Fruit fly (Drosophila melanogaster) whole organism, embryonic: ENCODE measurements around the gene Gr64b.

Experiments
- Awh ChIP-seq: fragments of 200-800 bp; sonication (Bioruptor generic); IDR thresholded peaks from 2 replicates; pipeline ENCODE4, ENCODE4 v1.3.6; 2022; ENCODE audit warnings: missing biosample characterization, missing genetic modification characterization
- Blimp-1 ChIP-seq: fragments of 200-800 bp; sonication (Bioruptor generic); optimal IDR thresholded peaks from 3 replicates; lab custom pipeline; 2018; ENCODE audit warnings: missing biosample characterization, missing genetic modification characterization, mild to moderate bottlenecking, moderate library complexity, missing genetic modification reagents
- CG10209 ChIP-seq: fragments of 200-800 bp; sonication (Bioruptor generic); optimal IDR thresholded peaks from 3 replicates; lab custom pipeline; 2017; ENCODE audit warnings: missing biosample characterization, mild to moderate bottlenecking, missing genetic modification characterization, missing genetic modification reagents
- CG10462 ChIP-seq: fragments of 200-800 bp; sonication (Bioruptor generic); optimal IDR thresholded peaks from 2 replicates; lab custom pipeline; 2016; ENCODE audit warnings: missing biosample characterization, missing genetic modification characterization
- CG10565 ChIP-seq: fragments of 200-800 bp; sonication (Bioruptor generic); optimal IDR thresholded peaks from 3 replicates; lab custom pipeline; 2016; ENCODE audit warnings: missing biosample characterization, mild to moderate bottlenecking, missing genetic modification characterization
- CG11085 ChIP-seq: fragments of 200-800 bp; sonication (Bioruptor generic); IDR thresholded peaks from 2 replicates; pipeline ENCODE4 v1.3.6; 2022; ENCODE audit warnings: missing biosample characterization, missing genetic modification characterization
- CG12744 ChIP-seq: fragments of 200-800 bp; sonication (Bioruptor generic); optimal IDR thresholded peaks from 2 replicates; lab custom pipeline; 2016; ENCODE audit warnings: missing biosample characterization, missing genetic modification characterization
- CG13287 ChIP-seq: fragments of 200-800 bp; sonication (Bioruptor generic); IDR thresholded peaks from 2 replicates; pipeline ENCODE4 v1.3.6; 2022; ENCODE audit warnings: missing biosample characterization, missing genetic modification characterization; ENCODE audit not compliant: partially characterized antibody
- CG13424 ChIP-seq: fragments of 200-800 bp; sonication (Bioruptor generic); optimal IDR thresholded peaks from 2 replicates; lab custom pipeline; 2019; ENCODE audit warnings: missing biosample characterization, mild to moderate bottlenecking, missing genetic modification characterization, moderate library complexity
- CG13894 ChIP-seq: fragments of 200-800 bp; sonication (Bioruptor generic); optimal IDR thresholded peaks from 3 replicates; lab custom pipeline; 2018; ENCODE audit warnings: missing biosample characterization, mild to moderate bottlenecking, missing genetic modification characterization, moderate library complexity
- CG15011 ChIP-seq: fragments of 200-800 bp; sonication (Bioruptor generic); optimal IDR thresholded peaks from 3 replicates; lab custom pipeline; 2018; ENCODE audit warnings: missing biosample characterization, mild to moderate bottlenecking, missing genetic modification characterization
- CG15269 ChIP-seq: fragments of 200-800 bp; sonication (Bioruptor generic); optimal IDR thresholded peaks from 2 replicates; lab custom pipeline; 2018; ENCODE audit warnings: missing biosample characterization, mild to moderate bottlenecking, missing genetic modification characterization, moderate library complexity
- CG15696 ChIP-seq: fragments of 200-800 bp; sonication (Bioruptor generic); optimal IDR thresholded peaks from 2 replicates; lab custom pipeline; 2019; ENCODE audit warnings: missing biosample characterization, mild to moderate bottlenecking, missing genetic modification characterization, moderate library complexity
- CG16779 ChIP-seq: fragments of 200-800 bp; sonication (Bioruptor generic); IDR thresholded peaks from 2 replicates; pipeline ENCODE4 v1.3.6; 2022; ENCODE audit warnings: missing biosample characterization, missing genetic modification characterization
- CG17328 ChIP-seq: fragments of 200-800 bp; sonication (Bioruptor generic); IDR thresholded peaks from 2 replicates; pipeline ENCODE4 v1.3.6; 2022; ENCODE audit warnings: missing biosample characterization, missing genetic modification characterization
- CG17361 ChIP-seq: fragments of 200-800 bp; sonication (Bioruptor generic); IDR thresholded peaks from 3 replicates; pipeline ENCODE4 v1.3.6; 2022; ENCODE audit warnings: missing biosample characterization, missing genetic modification characterization
- CG17829 ChIP-seq: fragments of 200-800 bp; optimal IDR thresholded peaks from 2 replicates; lab custom pipeline; 2019; ENCODE audit warnings: missing biosample characterization, mild to moderate bottlenecking, missing genetic modification characterization, moderate library complexity
- CG18262 ChIP-seq: fragments of 200-800 bp; optimal IDR thresholded peaks from 3 replicates; lab custom pipeline; 2019; ENCODE audit warnings: missing biosample characterization, mild to moderate bottlenecking, missing genetic modification characterization, moderate library complexity
- CG2678 ChIP-seq: fragments of 200-800 bp; sonication (Bioruptor generic); optimal IDR thresholded peaks from 3 replicates; lab custom pipeline; 2019; ENCODE audit warnings: missing biosample characterization, mild to moderate bottlenecking, missing genetic modification characterization, moderate library complexity
- CG2712 ChIP-seq: fragments of 200-800 bp; optimal IDR thresholded peaks from 3 replicates; lab custom pipeline; 2019; ENCODE audit warnings: missing biosample characterization, mild to moderate bottlenecking, missing genetic modification characterization, moderate library complexity
- CG30403 ChIP-seq: fragments of 200-800 bp; sonication (Bioruptor generic); optimal IDR thresholded peaks from 3 replicates; lab custom pipeline; 2016; ENCODE audit warnings: missing biosample characterization, missing genetic modification characterization
- CG31224 ChIP-seq: fragments of 200-800 bp; sonication (Bioruptor generic); IDR thresholded peaks from 2 replicates; pipeline ENCODE4 v1.3.6; 2022; ENCODE audit warnings: missing biosample characterization, missing genetic modification characterization
- CG6175 ChIP-seq: fragments of 200-800 bp; sonication (Bioruptor generic); IDR thresholded peaks from 3 replicates; pipeline ENCODE4 v1.3.6; 2022; ENCODE audit warnings: missing biosample characterization, missing genetic modification characterization
- CG8924 ChIP-seq: fragments of 200-800 bp; optimal IDR thresholded peaks from 3 replicates; lab custom pipeline; 2019; ENCODE audit warnings: missing biosample characterization, mild to moderate bottlenecking, missing genetic modification characterization, moderate library complexity
- Camta ChIP-seq: fragments of 200-800 bp; sonication (Bioruptor generic); optimal IDR thresholded peaks from 2 replicates; lab custom pipeline; 2016; ENCODE audit warnings: missing biosample characterization, missing genetic modification characterization
- Deaf1 ChIP-seq: fragments of 200-800 bp; optimal IDR thresholded peaks from 3 replicates; lab custom pipeline; 2019; ENCODE audit warnings: missing biosample characterization, mild to moderate bottlenecking, missing genetic modification characterization, moderate library complexity
- Dref ChIP-seq: fragments of 200-800 bp; sonication (Bioruptor generic); IDR thresholded peaks from 2 replicates; pipeline ENCODE4 v1.3.6; 2022; ENCODE audit warnings: missing biosample characterization, missing genetic modification characterization
- E2f2 ChIP-seq: fragments of 200-800 bp; sonication (Bioruptor generic); IDR thresholded peaks from 2 replicates; pipeline ENCODE4 v1.3.6; 2022; ENCODE audit warnings: missing biosample characterization, missing genetic modification characterization
- HLH3B ChIP-seq: fragments of 200-800 bp; sonication (Bioruptor generic); IDR thresholded peaks from 2 replicates; pipeline ENCODE4 v1.3.6; 2022; ENCODE audit warnings: missing biosample characterization, missing genetic modification characterization
- Kr ChIP-seq: fragments of 200-800 bp; sonication (Bioruptor generic); optimal IDR thresholded peaks from 2 replicates; lab custom pipeline; 2017; ENCODE audit warnings: missing biosample characterization, mild to moderate bottlenecking, missing genetic modification characterization
- Mad ChIP-seq: fragments of 200-800 bp; sonication (Bioruptor generic); optimal IDR thresholded peaks from 2 replicates; lab custom pipeline; 2016; ENCODE audit warnings: missing biosample characterization, missing genetic modification characterization
- Neu2 ChIP-seq: fragments of 200-800 bp; sonication (Bioruptor generic); optimal IDR thresholded peaks from 3 replicates; lab custom pipeline; 2016; ENCODE audit warnings: missing biosample characterization, missing genetic modification characterization, borderline replicate concordance
- Oli ChIP-seq: fragments of 200-800 bp; sonication (Bioruptor generic); optimal IDR thresholded peaks from 2 replicates; lab custom pipeline; 2018; ENCODE audit warnings: missing biosample characterization, mild to moderate bottlenecking, missing genetic modification characterization, moderate library complexity
- Rx ChIP-seq: fragments of 200-800 bp; sonication (Bioruptor generic); IDR thresholded peaks from 2 replicates; pipeline ENCODE4 v1.3.6; 2022; ENCODE audit warnings: missing biosample characterization, missing genetic modification characterization
- Ssrp ChIP-seq: fragments of 200-800 bp; sonication (Bioruptor generic); optimal IDR thresholded peaks from 2 replicates; lab custom pipeline; 2018; ENCODE audit warnings: missing biosample characterization, mild to moderate bottlenecking, missing genetic modification characterization, moderate library complexity
- Xbp1 ChIP-seq: fragments of 200-800 bp; sonication (Bioruptor generic); optimal IDR thresholded peaks from 3 replicates; lab custom pipeline; 2016; ENCODE audit warnings: missing biosample characterization, mild to moderate bottlenecking, missing genetic modification characterization
- chinmo ChIP-seq: fragments of 200-800 bp; sonication (Bioruptor generic); IDR thresholded peaks from 4 replicates; pipeline ENCODE4 v1.3.6; 2022; ENCODE audit warnings: missing biosample characterization, missing genetic modification characterization; ENCODE audit not compliant: partially characterized antibody
- cwo ChIP-seq: fragments of 200-800 bp; sonication (Bioruptor generic); optimal IDR thresholded peaks from 3 replicates; lab custom pipeline; 2017; ENCODE audit warnings: missing biosample characterization, missing genetic modification characterization, mild to moderate bottlenecking, moderate library complexity, missing genetic modification reagents
- exex ChIP-seq: fragments of 200-800 bp; sonication (Bioruptor generic); optimal IDR thresholded peaks from 4 replicates; lab custom pipeline; 2018; ENCODE audit warnings: missing biosample characterization, mild to moderate bottlenecking, missing genetic modification characterization, moderate library complexity
- jigr1 ChIP-seq: fragments of 200-800 bp; sonication (Bioruptor generic); IDR thresholded peaks from 3 replicates; pipeline ENCODE4 v1.3.6; 2022; ENCODE audit warnings: missing biosample characterization, missing genetic modification characterization
- jumu ChIP-seq: fragments of 200-800 bp; sonication (Bioruptor generic); optimal IDR thresholded peaks from 3 replicates; lab custom pipeline; 2016; ENCODE audit warnings: missing biosample characterization, missing genetic modification characterization
- oc ChIP-seq: fragments of 200-800 bp; sonication (Bioruptor generic); optimal IDR thresholded peaks from 2 replicates; lab custom pipeline; 2018; ENCODE audit warnings: missing biosample characterization, mild to moderate bottlenecking, missing genetic modification characterization, moderate library complexity
- pb ChIP-seq: fragments of 200-800 bp; sonication (Bioruptor generic); optimal IDR thresholded peaks from 3 replicates; lab custom pipeline; 2016; ENCODE audit warnings: missing biosample characterization, missing genetic modification characterization
- phol ChIP-seq: fragments of 200-800 bp; sonication (Bioruptor generic); optimal IDR thresholded peaks from 3 replicates; lab custom pipeline; 2018; ENCODE audit warnings: missing biosample characterization, mild to moderate bottlenecking, missing genetic modification characterization, moderate library complexity
- pnt ChIP-seq: fragments of 200-800 bp; sonication (Bioruptor generic); optimal IDR thresholded peaks from 3 replicates; lab custom pipeline; 2016; ENCODE audit warnings: missing biosample characterization, missing genetic modification characterization
- psq ChIP-seq: fragments of 200-800 bp; sonication (Bioruptor generic); optimal IDR thresholded peaks from 2 replicates; lab custom pipeline; 2017; ENCODE audit warnings: missing biosample characterization, missing genetic modification characterization
- rib ChIP-seq: fragments of 200-800 bp; sonication (Bioruptor generic); IDR thresholded peaks from 2 replicates; pipeline ENCODE4 v1.3.6; 2022; ENCODE audit warnings: missing biosample characterization, missing genetic modification characterization
- slou ChIP-seq: fragments of 200-800 bp; sonication (Bioruptor generic); optimal IDR thresholded peaks from 3 replicates; lab custom pipeline; 2016; ENCODE audit warnings: missing biosample characterization, missing genetic modification characterization
- sob ChIP-seq: fragments of 200-800 bp; sonication (Bioruptor generic); IDR thresholded peaks from 2 replicates; pipeline ENCODE4 v1.3.6; 2022; ENCODE audit warnings: missing biosample characterization, missing genetic modification characterization

Gr64b gene

DNA sequence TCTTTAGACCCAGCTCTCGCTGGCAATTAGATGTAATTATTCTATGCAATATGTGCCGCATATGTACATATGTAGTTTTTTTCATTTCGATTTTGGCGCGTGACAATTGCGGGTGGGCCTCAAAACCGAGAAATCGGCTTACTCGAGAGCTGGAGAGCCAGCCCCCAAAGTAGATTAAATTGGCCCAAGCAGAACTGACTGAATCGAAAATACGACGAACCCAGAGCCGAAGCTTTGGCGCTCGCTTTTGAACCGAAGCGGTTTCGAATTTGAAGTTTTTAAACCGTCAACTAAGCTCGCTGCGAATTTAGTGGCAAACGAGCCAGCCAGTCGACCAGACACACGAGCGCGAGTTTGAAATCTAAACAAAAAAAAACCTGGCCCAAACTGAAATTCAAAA, 17.9 kb downstream of the Gr64b start, which contains the start of gene CG1136:
CG1136 (plus strand) TSS at position 308 of the 400 bp plus-strand sequence.
- TF ChIP-seq Deaf1 (tag; lab: Kevin White, UChicago) (peak; percentile 88), oc (tag; lab: Kevin White, UChicago) (peak; percentile 15), Xbp1 (no peak), Dref (no peak), CG11085 (GFP tag; lab: Robert Waterston, UW) (no peak), chinmo (GFP tag; lab: Robert Waterston, UW) (0 out of 4 replicates have a peak, but pooled peaks have one; percentile 65), rib (GFP tag; lab: Robert Waterston, UW) (0 out of 2 replicates have a peak, but pooled peaks have one; percentile 44), CG6175 (GFP tag; lab: Robert Waterston, UW) (0 out of 3 replicates have a peak, but pooled peaks have one; percentile 25), E2f2 (GFP tag; lab: Robert Waterston, UW) (0 out of 2 replicates have a peak, but pooled peaks have one; percentile 22), CG13894 (tag; lab: Kevin White, UChicago) (peak; percentile 23), CG13287 (peak; percentile 15; the same call in 1 of the 2 replicates)
- TF ChIP-seq, all 482 proteins: peak for 8

- TF ChIP-seq CG15696 (tag; lab: Kevin White, UChicago) (no peak), cwo (GFP tag; lab: Kevin White, UChicago) (no peak), CG31224 (GFP tag; lab: Robert Waterston, UW) (no peak), jigr1 (GFP tag; lab: Robert Waterston, UW) (no peak), CG17361 (GFP tag; lab: Robert Waterston, UW) (no peak), slou (GFP tag; lab: Kevin White, UChicago) (no peak), jumu (GFP tag; lab: Kevin White, UChicago) (no peak), CG16779 (GFP tag; lab: Robert Waterston, UW) (no peak), Neu2 (no peak), pb (no peak), Mad (GFP tag; lab: Kevin White, UChicago) (no peak), CG12744 (GFP tag; lab: Kevin White, UChicago) (no peak), Kr (no peak), psq (GFP tag; lab: Kevin White, UChicago) (no peak), CG10462 (no peak), Awh (no peak), HLH3B (no peak), CG13894 (tag; lab: Kevin White, UChicago) (no peak), Rx (GFP tag; lab: Robert Waterston, UW) (no peak)
These were observed 19.2 kb downstream of the Gr64b start, which contains the start of gene Dpy-30L2 for dm6 chr3L:4047635-4048034. TSS of gene Dpy-30L2 (minus strand) at chr3L:4047735.

dm6 chr3L:4049082-4049481, 20.7 kb downstream of the Gr64b start:
- TF ChIP-seq Rx (GFP tag; lab: Robert Waterston, UW) (no peak), CG17829 (no peak), CG17328 (no peak), sob (GFP tag; lab: Robert Waterston, UW) (no peak), CG15011 (GFP tag; lab: Kevin White, UChicago) (no peak), CG15269 (tag; lab: Kevin White, UChicago) (peak; percentile 46), pnt (GFP tag; lab: Kevin White, UChicago) (no peak), CG2712 (tag; lab: Kevin White, UChicago) (peak; percentile 37), CG8924 (no peak), Camta (GFP tag; lab: Kevin White, UChicago) (no peak), CG10209 (GFP tag; lab: Kevin White, UChicago) (no peak), CG13424 (tag; lab: Kevin White, UChicago) (peak; percentile 11), Blimp-1 (GFP tag; lab: Kevin White, UChicago) (peak; percentile 14), CG2678 (tag; lab: Kevin White, UChicago) (peak; percentile 36), CG30403 (peak; percentile 11), exex (tag; lab: Kevin White, UChicago) (no peak), CG10565 (GFP tag; lab: Kevin White, UChicago) (no peak), phol (tag; lab: Kevin White, UChicago) (peak; percentile 2), CG18262 (peak; percentile 30), Oli (tag; lab: Kevin White, UChicago) (peak; percentile 35), Ssrp (tag; lab: Kevin White, UChicago) (peak; percentile 22)
